Worm (Caenorhabditis elegans): ENCODE measurements around the gene grsp-1.

The grsp-1 gene

DNA sequence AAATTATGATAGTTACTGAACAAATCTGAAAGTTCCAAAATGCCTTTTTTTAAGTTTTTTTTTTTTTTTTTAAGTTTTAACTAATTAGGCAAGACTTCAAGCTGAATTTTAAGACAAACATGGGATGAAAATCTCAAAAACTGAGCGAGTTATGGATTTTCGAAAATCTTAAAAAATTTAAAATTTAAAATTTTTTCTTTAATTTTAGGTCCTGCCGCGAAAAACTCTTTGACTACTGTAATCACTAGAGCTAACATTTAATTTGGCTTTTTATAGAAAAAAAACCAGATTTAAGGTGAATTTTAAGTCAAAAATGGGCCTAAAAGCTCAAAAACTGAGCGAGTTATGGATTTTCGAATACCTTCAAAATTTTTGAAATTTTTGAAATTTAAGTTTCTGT, at the start of gene grsp-1:
Gene grsp-1, plus strand, starts transcription at position 301 of the 400 bp plus-strand sequence.
- TF ChIP-seq tbx-11 (GFP tag; IDR thresholded peaks at IDR 0.05) (no peak), ets-7 (tag; optimal IDR thresholded peaks at IDR 0.05) (no peak), aly-1 (tag; optimal IDR thresholded peaks at IDR 0.05) (no peak), hnd-1 (tag; optimal IDR thresholded peaks at IDR 0.05) (no peak), scrt-1 (GFP tag; IDR thresholded peaks at IDR 0.05) (no peak), ceh-13 (GFP tag; optimal IDR thresholded peaks at IDR 0.05) (no peak)

DNA sequence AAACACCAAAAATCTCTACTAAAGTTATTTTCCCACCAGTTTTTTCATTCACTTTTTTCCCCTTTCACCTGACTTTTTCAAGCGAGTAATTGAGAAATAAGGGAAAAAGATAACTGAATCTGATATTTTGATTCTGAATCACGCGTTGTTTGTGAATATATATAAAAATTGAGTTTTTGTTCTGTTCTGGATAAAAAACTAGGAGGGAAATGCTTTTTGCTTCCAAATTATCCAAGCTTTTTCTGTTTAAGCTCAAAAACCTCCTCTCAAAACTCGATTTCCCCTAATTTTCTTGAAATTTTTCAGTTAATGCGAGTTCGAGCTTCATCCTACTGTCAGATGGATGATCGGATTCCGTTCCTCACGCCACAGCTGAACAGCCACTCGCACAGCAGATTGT, 44.2 kb upstream of the grsp-1 start, which contains the start of gene kcnl-1:
Gene kcnl-1, plus strand, starts transcription at position 301 of the 400 bp plus-strand sequence.
- no peak for TF ChIP-seq ets-7 (tag; optimal IDR thresholded peaks at IDR 0.05)
- TF ChIP-seq scrt-1 (GFP tag; IDR thresholded peaks at IDR 0.05): no peak
- no peak for TF ChIP-seq tbx-11 (GFP tag; IDR thresholded peaks at IDR 0.05)
- TF ChIP-seq flt-1 (GFP tag; IDR thresholded peaks at IDR 0.05): no peak
- TF ChIP-seq hmg-4 (GFP tag; optimal IDR thresholded peaks at IDR 0.05): no peak
- TF ChIP-seq F13C5.2 (tag; optimal IDR thresholded peaks at IDR 0.05): no peak
- no peak for TF ChIP-seq pes-1 (GFP tag; IDR thresholded peaks at IDR 0.05)
- no peak for TF ChIP-seq hmbx-1 (tag; optimal IDR thresholded peaks at IDR 0.05)
- no peak for TF ChIP-seq tbx-37 (GFP tag; conservative IDR thresholded peaks at IDR 0.05)
- no peak for TF ChIP-seq aly-1 (tag; optimal IDR thresholded peaks at IDR 0.05)
- TF ChIP-seq ceh-36 (tag; optimal IDR thresholded peaks at IDR 0.05): no peak
- TF ChIP-seq ama-1 (optimal IDR thresholded peaks at IDR 0.05): no peak
- TF ChIP-seq tra-4 (tag; optimal IDR thresholded peaks at IDR 0.05): no peak

DNA sequence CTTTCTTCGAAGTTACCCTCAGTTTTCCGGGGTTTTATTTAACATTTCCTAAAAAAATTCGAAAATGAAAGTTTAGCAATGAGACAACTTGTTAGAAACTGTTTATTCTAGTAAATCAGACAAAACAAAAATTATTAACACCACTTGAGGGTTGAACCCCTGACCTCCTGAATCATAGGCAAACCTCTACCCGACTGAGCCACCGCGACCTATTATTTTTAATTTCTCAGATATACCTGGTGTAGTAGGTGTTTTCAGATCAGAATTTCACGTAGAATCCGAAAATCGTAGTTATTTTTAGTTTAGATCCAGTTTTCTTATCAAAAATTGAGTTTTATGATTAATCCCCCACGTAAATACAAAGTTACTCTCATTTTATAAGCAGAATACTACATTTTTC, 39.2 kb upstream of the grsp-1 start:
- TF ChIP-seq tbx-11 (GFP tag; IDR thresholded peaks at IDR 0.05): no peak
- TF ChIP-seq F13C5.2 (tag; optimal IDR thresholded peaks at IDR 0.05): no peak
- TF ChIP-seq ets-7 (tag; optimal IDR thresholded peaks at IDR 0.05): no peak

DNA sequence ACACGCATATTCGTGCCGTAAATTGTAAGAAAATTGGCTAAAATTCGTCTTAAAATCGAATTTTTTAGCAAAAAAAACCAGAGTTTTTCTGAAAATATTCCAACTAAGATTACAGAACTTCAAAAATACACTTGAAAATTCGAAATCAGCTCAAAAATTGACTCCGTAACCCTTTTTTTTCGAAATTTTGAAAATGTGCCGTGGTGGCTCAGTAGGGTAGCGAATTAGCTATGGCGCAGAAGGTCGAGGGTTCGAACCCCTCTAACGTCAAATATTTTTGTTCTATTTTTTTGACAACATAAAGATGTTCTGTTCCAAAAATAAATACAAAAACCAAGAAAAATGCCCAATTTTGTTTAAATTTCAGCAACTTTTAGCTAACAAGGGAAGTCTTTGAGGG, 29.8 kb upstream of the grsp-1 start:
- TF ChIP-seq scrt-1 (GFP tag; IDR thresholded peaks at IDR 0.05) (no peak), ceh-36 (tag; optimal IDR thresholded peaks at IDR 0.05) (no peak), pes-1 (GFP tag; IDR thresholded peaks at IDR 0.05) (no peak), ama-1 (optimal IDR thresholded peaks at IDR 0.05) (no peak)

DNA sequence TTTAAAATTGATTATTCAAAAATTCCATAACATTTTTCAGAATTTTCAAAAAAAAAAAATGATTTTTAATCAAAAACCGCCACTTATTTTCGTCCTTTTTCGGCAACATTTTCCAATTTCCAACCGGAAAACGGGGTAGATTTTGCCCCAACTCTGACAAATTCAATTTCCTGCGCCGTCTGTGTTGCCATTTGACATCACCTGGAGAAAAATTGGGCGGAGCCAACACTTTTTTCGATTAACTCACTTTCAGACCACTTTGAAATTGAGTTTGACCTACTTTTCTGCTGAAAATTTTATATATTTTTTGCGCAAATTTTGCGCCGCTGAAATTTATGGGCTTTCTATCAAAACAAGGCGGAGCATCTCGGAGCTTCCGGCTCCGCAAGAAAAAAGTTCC, 27.0 kb upstream of the grsp-1 start:
- TF ChIP-seq ama-1 (optimal IDR thresholded peaks at IDR 0.05) (no peak), hmg-4 (GFP tag; optimal IDR thresholded peaks at IDR 0.05) (no peak), tbx-11 (GFP tag; IDR thresholded peaks at IDR 0.05) (no peak), ceh-13 (GFP tag; optimal IDR thresholded peaks at IDR 0.05) (no peak), tbx-37 (GFP tag; conservative IDR thresholded peaks at IDR 0.05) (no peak), sea-1 (GFP tag; conservative IDR thresholded peaks at IDR 0.05) (no peak), F13C5.2 (tag; optimal IDR thresholded peaks at IDR 0.05) (no peak), hmbx-1 (tag; optimal IDR thresholded peaks at IDR 0.05) (no peak), flt-1 (GFP tag; IDR thresholded peaks at IDR 0.05) (no peak), ets-7 (tag; optimal IDR thresholded peaks at IDR 0.05) (no peak), tra-4 (tag; optimal IDR thresholded peaks at IDR 0.05) (no peak), scrt-1 (GFP tag; IDR thresholded peaks at IDR 0.05) (no peak), pes-1 (GFP tag; IDR thresholded peaks at IDR 0.05) (no peak), aly-1 (tag; optimal IDR thresholded peaks at IDR 0.05) (no peak), ceh-36 (tag; optimal IDR thresholded peaks at IDR 0.05) (no peak)

DNA sequence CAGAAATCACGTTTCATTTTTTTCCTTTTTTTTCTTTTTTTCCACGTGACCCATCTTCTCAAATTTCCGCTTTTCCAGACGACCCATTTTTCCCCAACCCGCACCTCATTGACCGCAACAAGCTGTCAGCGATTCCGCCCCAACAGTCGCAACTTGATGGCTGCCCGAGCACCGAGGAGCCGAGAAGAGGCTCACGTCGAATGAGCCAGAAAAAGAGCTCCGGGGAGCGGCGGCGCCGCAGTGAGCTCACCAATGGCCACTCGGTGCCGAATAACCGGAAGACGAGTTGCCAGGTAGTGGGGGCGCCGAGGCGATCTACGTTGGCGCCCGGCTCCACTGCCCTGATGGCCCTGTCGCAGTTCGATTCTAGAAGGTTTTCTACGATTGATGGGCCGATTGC, 18.5 kb upstream of the grsp-1 start:
- TF ChIP-seq hmbx-1 (tag; optimal IDR thresholded peaks at IDR 0.05) (no peak), tbx-11 (GFP tag; IDR thresholded peaks at IDR 0.05) (no peak), pes-1 (GFP tag; IDR thresholded peaks at IDR 0.05) (no peak), F13C5.2 (tag; optimal IDR thresholded peaks at IDR 0.05) (no peak), ceh-36 (tag; optimal IDR thresholded peaks at IDR 0.05) (no peak), tra-4 (tag; optimal IDR thresholded peaks at IDR 0.05) (no peak), ama-1 (optimal IDR thresholded peaks at IDR 0.05) (no peak), aly-1 (tag; optimal IDR thresholded peaks at IDR 0.05) (no peak), ets-7 (tag; optimal IDR thresholded peaks at IDR 0.05) (no peak), hmg-4 (GFP tag; optimal IDR thresholded peaks at IDR 0.05) (no peak), flt-1 (GFP tag; IDR thresholded peaks at IDR 0.05) (no peak), tbx-37 (GFP tag; conservative IDR thresholded peaks at IDR 0.05) (no peak), scrt-1 (GFP tag; IDR thresholded peaks at IDR 0.05) (no peak), ceh-13 (GFP tag; optimal IDR thresholded peaks at IDR 0.05) (no peak)

DNA sequence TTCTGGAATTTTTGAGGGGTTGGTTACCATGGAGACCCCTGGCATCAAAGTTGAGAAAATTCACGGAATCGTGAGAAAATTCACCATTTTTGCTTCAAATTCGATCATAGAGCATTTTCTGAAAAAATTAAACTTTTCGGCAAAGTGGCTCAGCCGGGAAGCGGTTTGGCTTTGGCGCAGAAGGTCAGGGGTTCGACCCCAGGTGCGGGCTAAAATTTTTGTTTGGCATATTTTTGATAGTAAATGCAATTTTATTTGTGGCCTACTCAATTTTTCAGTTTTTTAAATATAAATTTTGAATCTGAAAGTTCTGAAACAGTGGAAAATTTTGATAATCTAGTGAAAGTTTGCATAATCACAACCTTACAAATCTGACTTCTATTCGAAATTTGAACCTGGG, 10.2 kb upstream of the grsp-1 start:
- TF ChIP-seq ama-1 (optimal IDR thresholded peaks at IDR 0.05) (no peak), F13C5.2 (tag; optimal IDR thresholded peaks at IDR 0.05) (no peak), flt-1 (GFP tag; IDR thresholded peaks at IDR 0.05) (no peak), hnd-1 (tag; optimal IDR thresholded peaks at IDR 0.05) (no peak), hmg-4 (GFP tag; optimal IDR thresholded peaks at IDR 0.05) (no peak), pes-1 (GFP tag; IDR thresholded peaks at IDR 0.05) (no peak), ceh-13 (GFP tag; optimal IDR thresholded peaks at IDR 0.05) (no peak), tra-4 (tag; optimal IDR thresholded peaks at IDR 0.05) (no peak), ets-7 (tag; optimal IDR thresholded peaks at IDR 0.05) (no peak), ceh-36 (tag; optimal IDR thresholded peaks at IDR 0.05) (no peak), scrt-1 (GFP tag; IDR thresholded peaks at IDR 0.05) (no peak), hmbx-1 (tag; optimal IDR thresholded peaks at IDR 0.05) (no peak), tbx-37 (GFP tag; conservative IDR thresholded peaks at IDR 0.05) (no peak), tbx-11 (GFP tag; IDR thresholded peaks at IDR 0.05) (no peak), aly-1 (tag; optimal IDR thresholded peaks at IDR 0.05) (no peak), B0310.2 (tag; optimal IDR thresholded peaks at IDR 0.05) (no peak), sea-1 (GFP tag; conservative IDR thresholded peaks at IDR 0.05) (no peak)

DNA sequence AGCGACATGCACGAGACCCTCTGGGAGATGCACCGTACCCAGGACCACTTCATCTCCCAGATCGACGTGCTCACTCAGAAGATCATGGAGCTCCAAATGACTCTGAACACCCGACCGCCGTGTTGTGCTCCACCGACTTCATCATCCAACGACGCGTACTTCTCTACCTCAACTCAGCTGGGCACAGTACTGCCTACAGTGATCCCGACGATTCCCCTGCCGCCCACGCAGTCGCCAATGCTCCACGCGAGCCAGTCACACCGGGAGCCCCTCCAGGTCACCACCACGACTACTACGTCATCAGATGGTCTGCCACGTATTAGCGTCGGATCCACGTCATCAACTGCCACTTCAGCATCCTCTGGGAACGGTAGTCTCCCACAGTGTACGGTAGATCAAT, 3.9 kb upstream of the grsp-1 start:
- TF ChIP-seq ceh-13 (GFP tag; optimal IDR thresholded peaks at IDR 0.05) (no peak), aly-1 (tag; optimal IDR thresholded peaks at IDR 0.05) (no peak), tra-4 (tag; optimal IDR thresholded peaks at IDR 0.05) (no peak), hmbx-1 (tag; optimal IDR thresholded peaks at IDR 0.05) (no peak), hnd-1 (tag; optimal IDR thresholded peaks at IDR 0.05) (no peak), ama-1 (optimal IDR thresholded peaks at IDR 0.05) (no peak), F13C5.2 (tag; optimal IDR thresholded peaks at IDR 0.05) (no peak), ceh-36 (tag; optimal IDR thresholded peaks at IDR 0.05) (no peak), pes-1 (GFP tag; IDR thresholded peaks at IDR 0.05) (no peak), B0310.2 (tag; optimal IDR thresholded peaks at IDR 0.05) (no peak), tbx-11 (GFP tag; IDR thresholded peaks at IDR 0.05) (no peak), ets-7 (tag; optimal IDR thresholded peaks at IDR 0.05) (no peak), scrt-1 (GFP tag; IDR thresholded peaks at IDR 0.05) (no peak), sea-1 (GFP tag; conservative IDR thresholded peaks at IDR 0.05) (no peak), hmg-4 (GFP tag; optimal IDR thresholded peaks at IDR 0.05) (no peak), tbx-37 (GFP tag; conservative IDR thresholded peaks at IDR 0.05) (no peak), flt-1 (GFP tag; IDR thresholded peaks at IDR 0.05) (no peak)
